Fruit fly (Drosophila melanogaster) whole organism, wandering third instar larva: ENCODE data around the gene fok.

Experiments
- Abd-B ChIP-seq: fragments of >200 bp; optimal IDR thresholded peaks from 2 replicates; lab custom pipeline; 2017; ENCODE audit warnings: missing biosample characterization, missing genetic modification characterization
- CG32264 ChIP-seq: fragments of 200-800 bp; sonication (Bioruptor generic); optimal IDR thresholded peaks from 2 replicates; lab custom pipeline; 2016; ENCODE audit warnings: missing biosample characterization, missing genetic modification characterization
- CG9705 ChIP-seq: fragments of 200-800 bp; sonication (Bioruptor generic); optimal IDR thresholded peaks from 2 replicates; lab custom pipeline; 2018; ENCODE audit warnings: missing biosample characterization, mild to moderate bottlenecking, missing genetic modification characterization
- CrebA ChIP-seq: fragments of 200-800 bp; sonication (Bioruptor generic); optimal IDR thresholded peaks from 2 replicates; lab custom pipeline; 2016; ENCODE audit warnings: missing biosample characterization, mild to moderate bottlenecking, missing genetic modification characterization, borderline replicate concordance
- Dfd ChIP-seq: fragments of >200 bp; optimal IDR thresholded peaks from 2 replicates; lab custom pipeline; 2017; ENCODE audit warnings: missing biosample characterization, missing genetic modification characterization
- GATAd ChIP-seq: sonication (Bioruptor generic); optimal IDR thresholded peaks from 2 replicates; lab custom pipeline; 2016; ENCODE audit warnings: missing biosample characterization, missing genetic modification characterization
- HLH106 ChIP-seq: fragments of 200-800 bp; optimal IDR thresholded peaks from 3 replicates; lab custom pipeline; 2019; ENCODE audit warnings: missing biosample characterization, mild to moderate bottlenecking, missing genetic modification characterization, moderate library complexity
- Hr78 ChIP-seq: fragments of >200 bp; optimal IDR thresholded peaks from 2 replicates; lab custom pipeline; 2017; ENCODE audit warnings: missing biosample characterization, missing genetic modification characterization
- Hr83 ChIP-seq: fragments of 200-300 bp; sonication (Bioruptor generic); optimal IDR thresholded peaks from 2 replicates; lab custom pipeline; 2016; ENCODE audit warnings: missing biosample characterization, mild to moderate bottlenecking, missing genetic modification characterization, moderate library complexity; ENCODE audit not compliant: poor library complexity, severe bottlenecking
- Jra ChIP-seq: sonication (Bioruptor generic); optimal IDR thresholded peaks from 2 replicates; lab custom pipeline; 2016; ENCODE audit warnings: missing biosample characterization, missing genetic modification characterization
- Mio ChIP-seq: sonication (Bioruptor generic); optimal IDR thresholded peaks from 2 replicates; lab custom pipeline; 2016; ENCODE audit warnings: missing biosample characterization, missing genetic modification characterization
- Myc ChIP-seq: fragments of >200 bp; optimal IDR thresholded peaks from 2 replicates; lab custom pipeline; 2017
- N ChIP-seq: fragments of >200 bp; optimal IDR thresholded peaks from 2 replicates; lab custom pipeline; 2018; ENCODE audit warnings: missing biosample characterization, missing external identifiers, missing genetic modification characterization
- OdsH ChIP-seq: fragments of 200-800 bp; sonication (Bioruptor generic); optimal IDR thresholded peaks from 2 replicates; lab custom pipeline; 2016; ENCODE audit warnings: missing biosample characterization, mild to moderate bottlenecking, missing genetic modification characterization
- Rel ChIP-seq, 2 experiments: fragments of 200-800 bp; sonication (Bioruptor generic) in 1 of 2; optimal IDR thresholded peaks; 2 replicates in 1 of 2; 3 replicates in 1 of 2; lab custom pipeline; 2016 to 2019; ENCODE audit warnings: mild to moderate bottlenecking in 2 of 2, missing biosample characterization in 2 of 2, missing genetic modification characterization in 2 of 2, moderate library complexity in 1 of 2
- Sp1 ChIP-seq: fragments of 200-800 bp; sonication (Bioruptor generic); optimal IDR thresholded peaks from 3 replicates; lab custom pipeline; 2019; ENCODE audit warnings: missing biosample characterization, mild to moderate bottlenecking, missing genetic modification characterization, moderate library complexity
- Vsx2 ChIP-seq: fragments of 200-300, 225-300 bp; sonication (Bioruptor generic); optimal IDR thresholded peaks from 2 replicates; lab custom pipeline; 2018; ENCODE audit warnings: missing biosample characterization, missing genetic modification characterization; ENCODE audit not compliant: partially characterized antibody
- br ChIP-seq: fragments of 200-800 bp; sonication (Bioruptor generic); optimal IDR thresholded peaks from 2 replicates; lab custom pipeline; 2016; ENCODE audit warnings: missing biosample characterization, missing genetic modification characterization
- brk ChIP-seq: fragments of 200-800 bp; sonication (Bioruptor generic); optimal IDR thresholded peaks from 2 replicates; lab custom pipeline; 2016; ENCODE audit warnings: missing biosample characterization, mild to moderate bottlenecking, missing genetic modification characterization
- dl ChIP-seq, 2 experiments: fragments of 175-275, 200-275 bp in 1 of 2; fragments of 200-275 bp in 1 of 2; sonication (Bioruptor generic); optimal IDR thresholded peaks; lab custom pipeline; 2018; ENCODE audit warnings: mild to moderate bottlenecking in 2 of 2, missing biosample characterization in 2 of 2, missing genetic modification characterization in 2 of 2, moderate library complexity in 2 of 2; ENCODE audit not compliant: partially characterized antibody in 2 of 2, insufficient read depth in 1 of 2
- dmrt93B ChIP-seq: fragments of 200-800 bp; sonication (Bioruptor generic); optimal IDR thresholded peaks from 2 replicates; lab custom pipeline; 2018; ENCODE audit warnings: missing biosample characterization, mild to moderate bottlenecking, missing genetic modification characterization
- dsf ChIP-seq: sonication (Bioruptor generic); optimal IDR thresholded peaks from 2 replicates; lab custom pipeline; 2016; ENCODE audit warnings: missing biosample characterization, missing genetic modification characterization, borderline replicate concordance
- ey ChIP-seq: fragments of 200-800 bp; sonication (Bioruptor generic); optimal IDR thresholded peaks from 2 replicates; lab custom pipeline; 2016; ENCODE audit warnings: missing biosample characterization, missing genetic modification characterization
- fru ChIP-seq: fragments of 200-800 bp; sonication (Bioruptor generic); optimal IDR thresholded peaks from 3 replicates; lab custom pipeline; 2016; ENCODE audit warnings: missing biosample characterization, mild to moderate bottlenecking, missing genetic modification characterization
- h ChIP-seq: fragments of 200-800 bp; sonication (Bioruptor generic); optimal IDR thresholded peaks from 3 replicates; lab custom pipeline; 2016; ENCODE audit warnings: missing biosample characterization, mild to moderate bottlenecking, missing genetic modification characterization
- jim ChIP-seq: fragments of 175-275, 200-325 bp; sonication (Bioruptor generic); optimal IDR thresholded peaks from 2 replicates; lab custom pipeline; 2016; ENCODE audit warnings: missing biosample characterization, mild to moderate bottlenecking, missing genetic modification characterization
- lola ChIP-seq: fragments of >200 bp; optimal IDR thresholded peaks from 2 replicates; lab custom pipeline; 2017; ENCODE audit warnings: missing biosample characterization, missing genetic modification characterization
- pan ChIP-seq: fragments of >200 bp; optimal IDR thresholded peaks from 2 replicates; lab custom pipeline; 2017
- psq ChIP-seq: fragments of 200-800 bp; sonication (Bioruptor generic); optimal IDR thresholded peaks from 3 replicates; lab custom pipeline; 2017; ENCODE audit warnings: missing biosample characterization, mild to moderate bottlenecking, missing genetic modification characterization, moderate library complexity
- rgr ChIP-seq: fragments of 200-800 bp; sonication (Bioruptor generic); optimal IDR thresholded peaks from 3 replicates; lab custom pipeline; 2016; ENCODE audit warnings: missing biosample characterization, mild to moderate bottlenecking, missing genetic modification characterization
- sage ChIP-seq: fragments of 200-800 bp; sonication (Bioruptor generic); optimal IDR thresholded peaks from 2 replicates; lab custom pipeline; 2016; ENCODE audit warnings: missing biosample characterization, mild to moderate bottlenecking, missing genetic modification characterization
- sv ChIP-seq: fragments of 200-800 bp; sonication (Bioruptor generic); optimal IDR thresholded peaks from 3 replicates; lab custom pipeline; 2016; ENCODE audit warnings: missing biosample characterization, missing genetic modification characterization
- tai ChIP-seq: sonication (Bioruptor generic); optimal IDR thresholded peaks from 2 replicates; lab custom pipeline; 2016; ENCODE audit warnings: missing biosample characterization, missing genetic modification characterization
- woc ChIP-seq: sonication (Bioruptor generic); optimal IDR thresholded peaks from 2 replicates; lab custom pipeline; 2016; ENCODE audit warnings: missing biosample characterization, mild to moderate bottlenecking, missing genetic modification characterization

Gene fok

DNA sequence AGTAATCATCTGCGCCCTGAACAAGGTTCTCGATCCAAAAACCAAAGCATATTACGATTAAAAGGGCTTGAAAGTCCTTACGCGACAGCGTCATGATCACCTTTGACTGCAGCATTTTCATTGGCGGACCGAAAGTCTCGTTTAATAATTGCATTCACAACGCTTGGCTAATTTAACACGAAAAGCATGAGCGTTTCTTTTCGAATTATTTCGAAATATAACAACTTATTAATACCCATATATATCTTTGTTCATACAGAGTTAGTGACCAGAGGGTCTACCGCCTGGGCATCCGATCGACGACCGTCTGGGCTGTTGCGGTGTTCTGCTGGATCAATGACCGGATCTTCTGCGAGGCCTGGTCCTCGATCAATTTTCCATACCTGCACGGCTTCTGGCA is 12.8 kb downstream of the fok start, which contains the start of gene CG10730:
Gene CG10730 (minus strand): TSS at position 101 of the 400 bp plus-strand sequence.
- no peak for TF ChIP-seq Abd-B (GFP tag; lab: Kevin White, UChicago)
- no peak for TF ChIP-seq HLH106 (tag; lab: Kevin White, UChicago)
- TF ChIP-seq psq (GFP tag; lab: Kevin White, UChicago) = no peak

DNA sequence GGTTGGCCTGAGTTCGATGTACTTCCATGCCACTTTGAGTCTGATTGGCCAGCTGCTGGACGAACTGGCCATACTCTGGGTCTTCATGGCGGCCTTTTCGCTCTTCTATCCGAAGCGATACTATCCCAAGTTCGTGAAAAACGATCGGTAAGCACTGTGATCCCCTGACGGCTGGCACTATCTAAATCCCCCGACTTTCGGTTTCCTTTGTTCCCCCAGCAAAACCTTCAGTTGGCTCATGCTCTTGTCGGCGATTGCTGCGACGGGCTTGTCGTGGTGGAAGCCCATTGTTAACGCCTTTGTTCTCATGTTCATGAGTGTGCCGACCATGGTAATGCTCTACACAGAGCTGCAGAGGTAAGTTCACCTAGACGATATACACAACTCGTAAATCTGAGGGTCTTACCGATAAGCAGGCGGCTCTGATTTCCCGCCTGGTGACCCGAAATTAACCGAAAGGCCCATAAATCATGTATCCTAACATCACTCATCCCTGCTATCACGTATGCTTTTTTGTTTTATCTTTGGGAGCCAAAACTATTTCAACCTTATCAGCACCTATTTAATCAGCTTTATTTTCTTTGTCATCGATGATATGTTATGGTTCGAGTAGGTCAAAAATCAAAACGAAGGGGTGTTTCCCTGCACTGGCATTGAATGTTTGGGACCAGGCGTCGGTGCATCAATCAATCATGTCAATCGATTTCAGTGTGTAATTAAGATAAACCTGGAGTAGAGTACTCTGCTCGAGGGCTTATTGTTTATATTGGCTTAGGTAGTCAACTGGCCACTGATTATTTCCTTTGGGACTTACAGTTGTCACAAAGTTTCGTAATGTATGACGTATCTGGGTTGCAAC is 15.5 kb downstream of the fok start:
- TF ChIP-seq OdsH (GFP tag; lab: Kevin White, UChicago) (peak; percentile 1), tai (GFP tag; lab: Kevin White, UChicago) (no peak), br (peak; percentile 17), Vsx2 (no peak), h (GFP tag; lab: Kevin White, UChicago) (peak; percentile 35), Rel (GFP tag; optimal IDR thresholded peaks at IDR 0.05; lab: Kevin White, UChicago) (no peak), Rel (tag; optimal IDR thresholded peaks at IDR 0.05; lab: Kevin White, UChicago) (peak; percentile 99), Sp1 (GFP tag; lab: Kevin White, UChicago) (no peak)

DNA sequence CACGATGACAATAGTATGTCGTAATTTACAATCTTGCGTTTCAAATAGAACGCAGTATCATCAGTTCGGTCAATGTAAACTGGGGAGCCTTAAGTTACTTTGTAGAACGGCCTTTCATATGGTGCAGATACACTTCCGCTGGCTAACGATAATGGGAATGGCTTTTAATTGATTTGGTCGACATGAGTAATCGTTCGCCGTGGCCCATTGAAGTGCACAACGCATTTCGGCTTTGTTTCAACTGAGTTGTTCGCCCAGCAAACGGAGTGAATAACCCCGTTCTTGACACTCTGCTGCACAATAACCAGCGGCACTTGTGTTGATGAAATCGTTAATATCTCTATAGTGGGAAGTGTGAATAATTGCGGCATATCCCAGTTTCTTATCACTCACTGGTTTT is 16.9 kb downstream of the fok start:
- TF ChIP-seq Rel (GFP tag; optimal IDR thresholded peaks at IDR 0.05; lab: Kevin White, UChicago) (no peak), Rel (tag; optimal IDR thresholded peaks at IDR 0.05; lab: Kevin White, UChicago) (peak; percentile 63), pan (no peak), brk (GFP tag; lab: Kevin White, UChicago) (no peak), Mio (no peak), Myc (lab: Kevin White, UChicago) (no peak)

- TF ChIP-seq sv (GFP tag; lab: Kevin White, UChicago) (no peak), lola (GFP tag; lab: Kevin White, UChicago) (no peak), h (GFP tag; lab: Kevin White, UChicago) (peak; percentile 5), N (no peak), ey (GFP tag; lab: Kevin White, UChicago) (no peak), dsf (no peak), Rel (GFP tag; optimal IDR thresholded peaks at IDR 0.05; lab: Kevin White, UChicago) (no peak), Rel (tag; optimal IDR thresholded peaks at IDR 0.05; lab: Kevin White, UChicago) (peak; percentile 98), jim (GFP tag; lab: Kevin White, UChicago) (no peak), Jra (no peak), Hr78 (GFP tag; lab: Kevin White, UChicago) (no peak), psq (GFP tag; lab: Kevin White, UChicago) (no peak), rgr (GFP tag; lab: Kevin White, UChicago) (peak; percentile 5)
- TF ChIP-seq, all 38 proteins: peak for 3
Measured at dm6 chr2L:20066233-20066650, 18.6 kb downstream of the fok start, which contains the start of gene bwa. Gene bwa (plus strand): TSS chr2L:20066391.

dm6 chr2L:20065516-20065915 is 19.4 kb downstream of the fok start, which contains the start of gene vls:
Gene vls (minus strand): TSS chr2L:20065679.
- TF ChIP-seq Hr78 (GFP tag; lab: Kevin White, UChicago) = no peak
- TF ChIP-seq sv (GFP tag; lab: Kevin White, UChicago) = no peak
- no peak for TF ChIP-seq rgr (GFP tag; lab: Kevin White, UChicago)
- no peak for TF ChIP-seq CrebA (GFP tag; lab: Kevin White, UChicago)
- TF ChIP-seq CG32264 = no peak

DNA sequence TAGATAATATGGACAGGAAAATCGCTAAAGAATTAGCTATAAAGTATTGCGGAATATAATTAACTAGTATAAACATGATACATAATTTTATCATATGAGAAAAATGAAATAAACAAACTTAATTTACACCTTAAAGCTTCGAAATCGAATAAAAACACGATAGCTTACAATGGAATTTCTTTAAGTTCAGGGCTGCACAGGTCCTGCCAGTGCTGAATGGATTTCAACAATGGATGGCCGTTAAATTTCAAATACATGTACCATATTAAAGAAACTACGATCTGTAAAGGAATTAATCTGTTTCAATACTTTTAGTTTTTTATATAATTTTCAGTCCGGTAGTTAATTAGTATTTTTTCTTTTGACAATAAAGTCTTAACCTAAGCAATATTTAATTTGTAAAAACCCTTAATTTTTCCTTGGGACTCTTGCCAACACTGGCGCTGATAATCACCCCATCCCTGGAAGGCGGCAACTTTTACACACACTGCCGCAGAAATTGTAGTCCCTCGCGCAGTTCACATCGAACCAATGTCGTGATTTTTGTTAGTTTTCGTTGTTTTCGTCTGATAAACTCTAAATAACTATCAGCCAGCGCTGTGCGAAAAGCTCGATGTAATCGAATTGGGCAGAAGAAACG is 23.7 kb downstream of the fok start, which contains the start of the genes barr and lok:
Gene barr (minus strand): TSS at position 353 of the 640 bp plus-strand sequence.
Gene lok (plus strand): TSS at position 405 of the 640 bp plus-strand sequence.
- TF ChIP-seq lola (GFP tag; lab: Kevin White, UChicago) = no peak
- peak; percentile 45 for TF ChIP-seq dmrt93B (GFP tag; lab: Kevin White, UChicago)
- no peak for TF ChIP-seq Dfd
- peak; percentile 73 for TF ChIP-seq woc (GFP tag; lab: Kevin White, UChicago)
- TF ChIP-seq GATAd (GFP tag; lab: Kevin White, UChicago) = peak; percentile 14
- TF ChIP-seq ey (GFP tag; lab: Kevin White, UChicago) = peak; percentile 37
- TF ChIP-seq br = peak; percentile 20
- no peak for TF ChIP-seq Hr83
- TF ChIP-seq OdsH (GFP tag; lab: Kevin White, UChicago) = peak; percentile 16
- no peak for TF ChIP-seq CrebA (GFP tag; lab: Kevin White, UChicago)
- peak; percentile 62 for TF ChIP-seq fru (GFP tag; lab: Kevin White, UChicago)
- TF ChIP-seq rgr (GFP tag; lab: Kevin White, UChicago) = peak; percentile 44
- peak; percentile 52 for TF ChIP-seq h (GFP tag; lab: Kevin White, UChicago)
- peak; percentile 23 for TF ChIP-seq dsf
- TF ChIP-seq Sp1 (GFP tag; lab: Kevin White, UChicago) = peak; percentile 41
- TF ChIP-seq Vsx2 = no peak
- no peak for TF ChIP-seq sage (GFP tag; lab: Kevin White, UChicago)
- TF ChIP-seq dl (GFP tag; optimal IDR thresholded peaks at IDR 0.05; lab: Kevin White, UChicago; ENCODE audit: insufficient read depth in 1 of 2, partially characterized antibody in 2 of 2) = no peak
- peak; percentile 65 for TF ChIP-seq sv (GFP tag; lab: Kevin White, UChicago)
- TF ChIP-seq CG9705 (GFP tag; lab: Kevin White, UChicago) = peak; percentile 44
- peak; percentile 94 for TF ChIP-seq Myc (lab: Kevin White, UChicago)
- no peak for TF ChIP-seq Rel (GFP tag; optimal IDR thresholded peaks at IDR 0.05; lab: Kevin White, UChicago)
- peak; percentile 31 for TF ChIP-seq Rel (tag; optimal IDR thresholded peaks at IDR 0.05; lab: Kevin White, UChicago)
- TF ChIP-seq N = no peak
